Fruit fly (Drosophila melanogaster): ENCODE results near the gene ScsbetaA.

The ScsbetaA gene

DNA sequence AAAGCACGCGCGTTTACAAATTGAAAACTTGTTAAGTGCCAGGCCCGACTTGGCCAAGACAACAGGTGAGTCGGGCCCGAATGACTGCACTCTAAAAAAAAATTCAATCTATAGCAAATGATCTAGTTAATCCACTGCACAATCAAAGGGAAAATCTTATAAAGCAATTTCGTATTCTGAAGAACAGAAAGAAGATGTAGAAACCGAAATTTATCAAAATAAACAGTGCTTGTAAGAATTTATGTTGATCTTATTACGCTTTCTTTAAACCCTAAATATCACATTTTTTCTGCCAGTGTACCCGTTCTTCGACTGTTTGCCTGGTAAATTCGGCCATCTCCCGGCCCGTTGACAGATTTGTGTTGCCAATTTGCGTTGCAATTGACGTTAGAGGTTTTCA, 41.8 kb upstream of the ScsbetaA start (continued):
- TF ChIP-seq CG34422 (GFP tag; IDR thresholded peaks at IDR 0.05): no peak; the same call in 2 of the 3 replicates
- TF ChIP-seq zf30C (GFP tag; optimal IDR thresholded peaks at IDR 0.05): peak; percentile 73
- TF ChIP-seq gce (GFP tag; IDR thresholded peaks at IDR 0.05): no peak
- peak; percentile 13 for TF ChIP-seq NC2α (GFP tag; optimal IDR thresholded peaks at IDR 0.05)
- TF ChIP-seq salm (tag; optimal IDR thresholded peaks at IDR 0.05): peak; percentile 59
- TF ChIP-seq D (optimal IDR thresholded peaks at IDR 0.05): no peak
- TF ChIP-seq D (GFP tag; optimal IDR thresholded peaks at IDR 0.05): peak; percentile 22
- TF ChIP-seq fu2 (GFP tag; optimal IDR thresholded peaks at IDR 0.05): peak; percentile 28
- no peak for TF ChIP-seq CG13287 (GFP tag; IDR thresholded peaks at IDR 0.05; ENCODE audit: partially characterized antibody)
- peak; percentile 60 for TF ChIP-seq CG6765 (GFP tag; optimal IDR thresholded peaks at IDR 0.05)
- no peak; the same call in 1 of the 2 replicates for TF ChIP-seq gsb (GFP tag; IDR thresholded peaks at IDR 0.05)
- TF ChIP-seq Poxn (GFP tag; IDR thresholded peaks at IDR 0.05): no peak
- TF ChIP-seq Sry-δ (GFP tag; optimal IDR thresholded peaks at IDR 0.05): peak; percentile 7
- TF ChIP-seq CG10543 (GFP tag; optimal IDR thresholded peaks at IDR 0.05): peak; percentile 57
- TF ChIP-seq CG8359 (GFP tag; optimal IDR thresholded peaks at IDR 0.05; ENCODE audit: borderline replicate concordance): no peak
- no peak for TF ChIP-seq CG43689 (GFP tag; IDR thresholded peaks at IDR 0.05)
- TF ChIP-seq Dek (tag; optimal IDR thresholded peaks at IDR 0.05): peak; percentile 64
- no peak for TF ChIP-seq Optix (GFP tag; IDR thresholded peaks at IDR 0.05)
- no peak for TF ChIP-seq CG4707 (GFP tag; optimal IDR thresholded peaks at IDR 0.05)
- TF ChIP-seq CG10366 (GFP tag; IDR thresholded peaks at IDR 0.05): peak; percentile 66
- peak; percentile 51; the same call in 1 of the 2 replicates for TF ChIP-seq bowl (GFP tag; IDR thresholded peaks at IDR 0.05)
- TF ChIP-seq sd (tag; optimal IDR thresholded peaks at IDR 0.05): peak; percentile 41
- no peak for TF ChIP-seq CG15479 (GFP tag; optimal IDR thresholded peaks at IDR 0.05)
- no peak for TF ChIP-seq unc-4 (GFP tag; IDR thresholded peaks at IDR 0.05; ENCODE audit: partially characterized antibody)
- TF ChIP-seq eve (GFP tag; optimal IDR thresholded peaks at IDR 0.05): peak in 1 of 2 experiments; percentile 80
- peak; percentile 46 for TF ChIP-seq scrt (GFP tag; optimal IDR thresholded peaks at IDR 0.05)
- no peak for TF ChIP-seq ssp (GFP tag; IDR thresholded peaks at IDR 0.05)
- TF ChIP-seq CG9727 (GFP tag; optimal IDR thresholded peaks at IDR 0.05): peak; percentile 50
- TF ChIP-seq GATAe (GFP tag; conservative IDR thresholded peaks at IDR 0.05): no peak
- TF ChIP-seq Bdp1 (GFP tag; optimal IDR thresholded peaks at IDR 0.05): peak; percentile 18
- no peak for TF ChIP-seq CG10565 (GFP tag; optimal IDR thresholded peaks at IDR 0.05)
- peak; percentile 65 for TF ChIP-seq CG9609 (GFP tag; optimal IDR thresholded peaks at IDR 0.05)
- TF ChIP-seq fd64A (GFP tag; optimal IDR thresholded peaks at IDR 0.05): peak; percentile 12
- peak; percentile 66 for TF ChIP-seq HHEX (GFP tag; optimal IDR thresholded peaks at IDR 0.05)
- TF ChIP-seq CG9797 (GFP tag; optimal IDR thresholded peaks at IDR 0.05): no peak
- no peak for TF ChIP-seq Ravus (GFP tag; IDR thresholded peaks at IDR 0.05)
- TF ChIP-seq psq (GFP tag; optimal IDR thresholded peaks at IDR 0.05): no peak
- TF ChIP-seq CG17912 (GFP tag; optimal IDR thresholded peaks at IDR 0.05): no peak
- TF ChIP-seq CG3995 (GFP tag; optimal IDR thresholded peaks at IDR 0.05): no peak
- peak; percentile 41 for TF ChIP-seq tin (GFP tag; optimal IDR thresholded peaks at IDR 0.05)
- peak; percentile 72 for TF ChIP-seq NfI (GFP tag; optimal IDR thresholded peaks at IDR 0.05)
- peak; percentile 74 for TF ChIP-seq Sox102F (GFP tag; optimal IDR thresholded peaks at IDR 0.05)
- TF ChIP-seq ab (GFP tag; optimal IDR thresholded peaks at IDR 0.05): no peak
- peak; percentile 60 for TF ChIP-seq CG8944 (GFP tag; optimal IDR thresholded peaks at IDR 0.05)
- peak; percentile 20 for TF ChIP-seq disco-r (GFP tag; optimal IDR thresholded peaks at IDR 0.05)
- TF ChIP-seq CG16863 (GFP tag; optimal IDR thresholded peaks at IDR 0.05): peak; percentile 74
- no peak for TF ChIP-seq Hmx (GFP tag; optimal IDR thresholded peaks at IDR 0.05)
- TF ChIP-seq Doc3 (GFP tag; IDR thresholded peaks at IDR 0.05; ENCODE audit: partially characterized antibody): no peak
- peak; percentile 19 for TF ChIP-seq CG2875 (GFP tag; optimal IDR thresholded peaks at IDR 0.05)
- peak; percentile 26 for TF ChIP-seq CG15696 (tag; optimal IDR thresholded peaks at IDR 0.05)
- peak; percentile 66 for TF ChIP-seq Antp (GFP tag; optimal IDR thresholded peaks at IDR 0.05)
